Worm (Caenorhabditis elegans) whole organism, L4 larva: Measurements from ENCODE around the gene cpr-1.

Experiments
- F10B5.3 ChIP-seq: sonication (generic microtip); optimal IDR thresholded peaks from 2 replicates; lab custom pipeline; 2016; ENCODE audit warnings: mild to moderate bottlenecking, missing genetic modification characterization, missing compliant biosample characterization
- F37D6.2 ChIP-seq: sonication (generic microtip); optimal IDR thresholded peaks from 2 replicates; lab custom pipeline; 2016; ENCODE audit warnings: mild to moderate bottlenecking, missing genetic modification characterization, missing compliant biosample characterization
- R02D3.7 ChIP-seq: fragments of 150-350 bp; sonication (generic microtip); optimal IDR thresholded peaks from 3 replicates; lab custom pipeline; 2014; ENCODE audit warnings: missing biosample characterization, missing genetic modification characterization
- ZK337.2 ChIP-seq: fragments of 200-800 bp; sonication (Bioruptor generic); IDR thresholded peaks from 2 replicates; pipeline ENCODE4 v1.3.6; 2022; ENCODE audit warnings: missing genetic modification reagents, missing genetic modification characterization, missing compliant biosample characterization
- ceh-62 ChIP-seq: sonication (generic microtip); optimal IDR thresholded peaks from 2 replicates; lab custom pipeline; 2017; ENCODE audit warnings: missing biosample characterization, missing genetic modification characterization
- ces-1 ChIP-seq: fragments of 150-350 bp; sonication (generic microtip); optimal IDR thresholded peaks from 4 replicates; lab custom pipeline; 2014; ENCODE audit warnings: missing biosample characterization, missing genetic modification reagents, missing genetic modification characterization
- ctbp-1 ChIP-seq: fragments of 200-800 bp; sonication (Bioruptor generic); IDR thresholded peaks from 2 replicates; pipeline ENCODE4 v1.3.6; 2022; ENCODE audit warnings: missing genetic modification reagents, missing genetic modification characterization, missing compliant biosample characterization
- daf-12 ChIP-seq: fragments of 150-350 bp; optimal IDR thresholded peaks from 2 replicates; lab custom pipeline; 2014; ENCODE audit warnings: missing biosample characterization, missing genetic modification reagents, missing genetic modification characterization
- daf-16 ChIP-seq, 3 experiments: sonication (generic microtip); optimal IDR thresholded peaks; 2 replicates each; lab custom pipeline; 2016 to 2017; ENCODE audit warnings: missing genetic modification characterization in 3 of 3, missing genetic modification reagents in 3 of 3, mild to moderate bottlenecking in 2 of 3, missing compliant biosample characterization in 2 of 3, missing biosample characterization in 1 of 3, moderate library complexity in 1 of 3
- daf-19 ChIP-seq: fragments of 200-800 bp; sonication (Bioruptor generic); conservative IDR thresholded peaks from 2 replicates; pipeline ENCODE4 v1.3.6; 2022; ENCODE audit warnings: missing genetic modification characterization, missing compliant biosample characterization
- daf-8 ChIP-seq: fragments of 200-800 bp; sonication (Bioruptor generic); IDR thresholded peaks from 2 replicates; pipeline ENCODE4 v1.3.6; 2022; ENCODE audit warnings: missing genetic modification characterization, missing compliant biosample characterization
- dmd-6 ChIP-seq: fragments of 200-800 bp; sonication (Bioruptor generic); IDR thresholded peaks from 2 replicates; pipeline ENCODE4 v1.3.6; 2022; ENCODE audit warnings: missing genetic modification reagents, missing genetic modification characterization, missing compliant biosample characterization
- duxl-1 ChIP-seq: sonication (generic microtip); optimal IDR thresholded peaks from 2 replicates; lab custom pipeline; 2016; ENCODE audit warnings: mild to moderate bottlenecking, missing genetic modification characterization, moderate library complexity, missing compliant biosample characterization; ENCODE audit not compliant: poor library complexity
- dve-1 ChIP-seq: sonication (generic microtip); optimal IDR thresholded peaks from 2 replicates; lab custom pipeline; 2017; ENCODE audit warnings: antibody characterized with exemption, mild to moderate bottlenecking, missing genetic modification characterization, missing compliant biosample characterization; ENCODE audit not compliant: insufficient read depth
- egl-27 ChIP-seq: sonication (generic microtip); optimal IDR thresholded peaks from 3 replicates; lab custom pipeline; 2017; ENCODE audit warnings: missing biosample characterization, missing genetic modification reagents, missing genetic modification characterization
- fkh-10 ChIP-seq: fragments of 150-350 bp; optimal IDR thresholded peaks from 2 replicates; lab custom pipeline; 2014; ENCODE audit warnings: missing biosample characterization, missing genetic modification reagents, missing genetic modification characterization
- fos-1 ChIP-seq: fragments of 150-350 bp; optimal IDR thresholded peaks from 2 replicates; lab custom pipeline; 2014; ENCODE audit warnings: missing biosample characterization, missing genetic modification characterization
- hif-1 ChIP-seq, 2 experiments: sonication (generic microtip); optimal IDR thresholded peaks; 2 replicates each; lab custom pipeline; 2016 to 2017; ENCODE audit warnings: missing compliant biosample characterization in 2 of 2, missing genetic modification characterization in 2 of 2, missing genetic modification reagents in 2 of 2, missing genotype in 2 of 2, mild to moderate bottlenecking in 1 of 2
- hlh-30 ChIP-seq: sonication (generic microtip); optimal IDR thresholded peaks from 2 replicates; lab custom pipeline; 2017; ENCODE audit warnings: antibody characterized with exemption, mild to moderate bottlenecking, missing genetic modification characterization, missing compliant biosample characterization; ENCODE audit not compliant: insufficient read depth
- hmg-1.1 ChIP-seq: fragments of 200-800 bp; sonication (Bioruptor generic); IDR thresholded peaks from 2 replicates; pipeline ENCODE4 v1.3.6; 2022; ENCODE audit warnings: missing genetic modification reagents, missing genetic modification characterization, missing compliant biosample characterization
- jun-1 ChIP-seq: fragments of 150-350 bp; optimal IDR thresholded peaks from 2 replicates; lab custom pipeline; 2014; ENCODE audit warnings: missing biosample characterization, missing genetic modification reagents, missing genetic modification characterization
- lin-1 ChIP-seq: fragments of 200-800 bp; sonication (Bioruptor generic); IDR thresholded peaks from 2 replicates; pipeline ENCODE4 v1.3.6; 2022; ENCODE audit warnings: missing genetic modification reagents, missing genetic modification characterization, missing compliant biosample characterization
- lin-15B ChIP-seq: fragments of 150-350 bp; sonication (generic microtip); optimal IDR thresholded peaks from 3 replicates; lab custom pipeline; 2014; ENCODE audit warnings: missing biosample characterization, missing genetic modification characterization
- lin-29 ChIP-seq: fragments of 200-800 bp; sonication (Bioruptor generic); IDR thresholded peaks from 2 replicates; pipeline ENCODE4 v1.3.6; 2022; ENCODE audit warnings: missing genetic modification reagents, missing genetic modification characterization, missing compliant biosample characterization
- lsy-2 ChIP-seq, 2 experiments: fragments of 150-350 bp in 1 of 2; sonication (generic microtip) in 1 of 2; optimal IDR thresholded peaks; 2 replicates each; lab custom pipeline; 2014 to 2017; ENCODE audit warnings: missing biosample characterization in 2 of 2, missing genetic modification characterization in 2 of 2
- madf-9 ChIP-seq: fragments of 200-800 bp; sonication (Bioruptor generic); conservative IDR thresholded peaks from 2 replicates; pipeline ENCODE4 v1.3.6; 2022; ENCODE audit warnings: missing genetic modification reagents, missing genetic modification characterization, missing compliant biosample characterization
- mes-2 ChIP-seq: sonication (generic microtip); optimal IDR thresholded peaks from 2 replicates; lab custom pipeline; 2016; ENCODE audit warnings: missing genotype, mild to moderate bottlenecking, missing genetic modification characterization, missing compliant biosample characterization; ENCODE audit not compliant: poor library complexity, severe bottlenecking
- mxl-2 ChIP-seq: fragments of 200-800 bp; sonication (Bioruptor generic); conservative IDR thresholded peaks from 2 replicates; pipeline ENCODE4 v1.3.6; 2022; ENCODE audit warnings: missing genetic modification reagents, missing genetic modification characterization, missing compliant biosample characterization
- nhr-237 ChIP-seq: sonication (generic microtip); optimal IDR thresholded peaks from 2 replicates; lab custom pipeline; 2017; ENCODE audit warnings: missing biosample characterization, missing genetic modification characterization
- nhr-25 ChIP-seq: sonication (generic microtip); optimal IDR thresholded peaks from 2 replicates; lab custom pipeline; 2017; ENCODE audit warnings: missing genetic modification characterization, mild to moderate bottlenecking, missing compliant biosample characterization, antibody characterized with exemption, moderate library complexity, borderline replicate concordance; ENCODE audit not compliant: insufficient read depth
- nhr-28 ChIP-seq: fragments of 150-350 bp; optimal IDR thresholded peaks from 2 replicates; lab custom pipeline; 2014; ENCODE audit warnings: missing biosample characterization, missing genetic modification characterization
- nhr-6 ChIP-seq: fragments of 150-350 bp; optimal IDR thresholded peaks from 2 replicates; lab custom pipeline; 2014; ENCODE audit warnings: missing biosample characterization, missing genetic modification characterization
- nhr-76 ChIP-seq: fragments of 150-350 bp; optimal IDR thresholded peaks from 2 replicates; lab custom pipeline; 2014; ENCODE audit warnings: missing biosample characterization, missing genetic modification characterization
- pha-4 ChIP-seq, 2 experiments: fragments of 150-350 bp in 1 of 2; fragments of 200-800 bp in 1 of 2; sonication (Bioruptor generic) in 1 of 2; IDR thresholded peaks in 1 of 2; optimal IDR thresholded peaks in 1 of 2; 2 replicates each; pipeline versions ENCODE4 v1.3.6 to Lab custom; 2014 to 2022; ENCODE audit warnings: missing genetic modification characterization in 2 of 2, missing genetic modification reagents in 2 of 2, missing biosample characterization in 1 of 2, missing compliant biosample characterization in 1 of 2
- php-3 ChIP-seq: fragments of 200-800 bp; sonication (Bioruptor generic); IDR thresholded peaks from 2 replicates; pipeline ENCODE4 v1.3.6; 2022; ENCODE audit warnings: missing genetic modification reagents, missing genetic modification characterization, missing compliant biosample characterization
- rbr-2 ChIP-seq: sonication (generic microtip); optimal IDR thresholded peaks from 2 replicates; lab custom pipeline; 2016; ENCODE audit warnings: missing genotype, missing genetic modification characterization, missing compliant biosample characterization
- sdz-12 ChIP-seq: fragments of 200-800 bp; sonication (Bioruptor generic); optimal IDR thresholded peaks from 2 replicates; lab custom pipeline; 2018; ENCODE audit warnings: mild to moderate bottlenecking, missing genetic modification characterization, missing compliant biosample characterization
- snpc-1.2 ChIP-seq: fragments of 200-800 bp; sonication (Bioruptor generic); IDR thresholded peaks from 2 replicates; pipeline ENCODE4 v1.3.6; 2022; ENCODE audit warnings: missing genetic modification reagents, missing genetic modification characterization, missing compliant biosample characterization
- snpc-4 ChIP-seq: fragments of 150-350 bp; optimal IDR thresholded peaks from 2 replicates; lab custom pipeline; 2014; ENCODE audit warnings: missing biosample characterization, missing genetic modification characterization
- spr-3 ChIP-seq: fragments of 200-800 bp; sonication (Bioruptor generic); optimal IDR thresholded peaks from 2 replicates; lab custom pipeline; 2018; ENCODE audit warnings: mild to moderate bottlenecking, missing genetic modification characterization, missing compliant biosample characterization
- tag-97 ChIP-seq: fragments of 200-800 bp; sonication (Bioruptor generic); IDR thresholded peaks from 2 replicates; pipeline ENCODE4 v1.3.6; 2022; ENCODE audit warnings: missing genetic modification characterization, missing compliant biosample characterization
- zfp-2 ChIP-seq: sonication (generic microtip); optimal IDR thresholded peaks from 2 replicates; lab custom pipeline; 2016; ENCODE audit warnings: mild to moderate bottlenecking, missing genetic modification characterization, missing compliant biosample characterization
- zfp-3 ChIP-seq: fragments of 200-800 bp; sonication (Bioruptor generic); conservative IDR thresholded peaks from 2 replicates; pipeline ENCODE4 v1.3.6; 2022; ENCODE audit warnings: missing genetic modification reagents, missing genetic modification characterization, missing compliant biosample characterization
- zip-11 ChIP-seq: fragments of 200-800 bp; sonication (Bioruptor generic); IDR thresholded peaks from 2 replicates; pipeline ENCODE4 v1.3.6; 2022; ENCODE audit warnings: missing genetic modification characterization, missing compliant biosample characterization
- zip-2 ChIP-seq: fragments of 150-350 bp; optimal IDR thresholded peaks from 2 replicates; lab custom pipeline; 2014; ENCODE audit warnings: missing biosample characterization, missing genetic modification characterization
- ztf-7 ChIP-seq: fragments of 150-350 bp; optimal IDR thresholded peaks from 2 replicates; lab custom pipeline; 2014; ENCODE audit warnings: missing biosample characterization, missing genetic modification characterization

The cpr-1 gene

DNA sequence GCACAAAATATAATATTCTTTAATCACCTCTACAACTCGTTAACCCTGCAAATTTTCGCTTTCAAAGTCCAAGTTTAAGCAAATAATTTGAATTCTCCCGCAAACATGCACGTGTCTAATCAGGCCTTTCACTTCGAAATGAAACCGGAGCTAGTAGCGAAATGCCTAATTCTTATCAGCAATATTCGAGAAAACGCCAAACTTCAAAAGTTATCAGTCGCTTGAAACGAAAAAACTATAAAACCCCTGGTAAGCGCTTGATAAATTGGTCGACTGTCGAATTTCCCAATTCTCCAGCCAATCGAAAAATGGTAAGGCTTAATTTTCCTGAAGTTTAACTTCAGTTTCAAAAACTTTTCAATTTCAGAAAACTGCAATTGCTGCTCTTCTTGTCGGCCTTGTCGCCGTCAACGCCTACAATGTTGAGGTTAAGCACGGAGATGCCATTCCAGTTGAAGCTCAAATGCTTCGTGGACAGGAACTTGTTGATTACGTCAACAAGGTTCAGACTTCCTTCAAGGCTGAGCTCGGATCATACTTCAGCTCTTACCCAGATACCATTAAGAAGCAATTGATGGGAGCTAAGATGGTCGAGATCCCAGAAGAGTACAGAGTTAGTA is 27.6 kb downstream of the cpr-1 start, which contains the start of gene cpr-9 (continued):
- no peak for TF ChIP-seq egl-27 (tag; lab: Kevin White, UChicago)
- TF ChIP-seq nhr-28 (tag; lab: Kevin White, UChicago), result peak; percentile 55
- no peak for TF ChIP-seq pha-4 (GFP tag; IDR thresholded peaks at IDR 0.05; lab: Robert Waterston, UW)
- no peak for TF ChIP-seq pha-4 (tag; optimal IDR thresholded peaks at IDR 0.05; lab: Kevin White, UChicago)
- peak; percentile 28 for TF ChIP-seq nhr-6

DNA sequence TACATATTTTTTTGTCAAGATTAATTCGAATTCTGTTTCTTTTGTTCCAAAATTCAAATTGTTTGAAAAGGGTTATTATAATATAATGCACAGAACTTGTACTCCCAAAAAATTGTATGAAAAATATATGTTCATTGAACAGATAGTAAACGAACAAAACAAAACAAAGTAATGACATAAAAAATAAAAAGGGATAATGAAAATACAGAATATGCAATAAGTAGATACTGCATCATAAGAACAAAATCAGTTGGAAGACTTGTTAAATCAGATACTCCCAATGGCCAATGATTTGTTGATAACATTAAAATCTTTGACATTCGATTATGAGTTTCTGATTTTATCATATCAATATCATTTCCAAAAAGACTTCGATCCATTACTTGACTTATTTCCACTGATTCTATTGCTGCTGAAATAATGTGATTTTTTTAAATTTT is 29.2 kb downstream of the cpr-1 start:
- no peak for TF ChIP-seq daf-12 (tag; lab: Kevin White, UChicago)
- no peak for TF ChIP-seq tag-97 (GFP tag; lab: Robert Waterston, UW)
- TF ChIP-seq zip-2 (tag; lab: Kevin White, UChicago), result no peak
- no peak for TF ChIP-seq daf-16 (GFP tag; optimal IDR thresholded peaks at IDR 0.05; lab: Kevin White, UChicago)
- peak; percentile 53 for TF ChIP-seq daf-16 (tag; optimal IDR thresholded peaks at IDR 0.05; lab: Kevin White, UChicago)
- TF ChIP-seq nhr-25 (tag; lab: Kevin White, UChicago), result no peak
- TF ChIP-seq hmg-1.1 (GFP tag; lab: Robert Waterston, UW), result no peak
- TF ChIP-seq nhr-28 (tag; lab: Kevin White, UChicago), result no peak
- no peak for TF ChIP-seq zip-11
- no peak for TF ChIP-seq ZK337.2
- no peak for TF ChIP-seq zfp-2 (tag; lab: Kevin White, UChicago)
- TF ChIP-seq ztf-7 (tag; lab: Kevin White, UChicago), result no peak
- TF ChIP-seq daf-8 (GFP tag; lab: Robert Waterston, UW), result no peak
- TF ChIP-seq egl-27 (tag; lab: Kevin White, UChicago), result no peak
- no peak for TF ChIP-seq lin-15B (tag; lab: Kevin White, UChicago)
- TF ChIP-seq dve-1 (tag; lab: Kevin White, UChicago), result peak; percentile 39
- no peak for TF ChIP-seq lin-29 (GFP tag; lab: Robert Waterston, UW)
- TF ChIP-seq php-3 (GFP tag; lab: Robert Waterston, UW), result 0 out of 2 replicates have a peak, but pooled peaks have one; percentile 17
- TF ChIP-seq F37D6.2 (tag; lab: Kevin White, UChicago), result no peak
- no peak for TF ChIP-seq nhr-6
- TF ChIP-seq nhr-76 (tag; lab: Kevin White, UChicago), result no peak
- no peak for TF ChIP-seq lin-1 (GFP tag; lab: Robert Waterston, UW)
- no peak for TF ChIP-seq snpc-4 (tag; lab: Kevin White, UChicago)
- peak; percentile 37 for TF ChIP-seq dmd-6 (GFP tag; lab: Robert Waterston, UW)
- TF ChIP-seq daf-19 (GFP tag; lab: Robert Waterston, UW), result no peak
- TF ChIP-seq rbr-2 (tag; lab: Kevin White, UChicago), result no peak
- no peak for TF ChIP-seq sdz-12
- no peak for TF ChIP-seq fkh-10 (GFP tag; lab: Kevin White, UChicago)
- TF ChIP-seq duxl-1 (tag; lab: Kevin White, UChicago), result no peak
- no peak for TF ChIP-seq snpc-1.2 (GFP tag; lab: Robert Waterston, UW)
- no peak for TF ChIP-seq ces-1 (GFP tag; lab: Kevin White, UChicago)
- no peak for TF ChIP-seq F10B5.3 (tag; lab: Kevin White, UChicago)
- no peak for TF ChIP-seq hlh-30 (tag; lab: Kevin White, UChicago)
- no peak for TF ChIP-seq ctbp-1 (GFP tag; lab: Robert Waterston, UW)
- TF ChIP-seq madf-9, result no peak
- TF ChIP-seq R02D3.7 (tag; lab: Kevin White, UChicago), result peak; percentile 32
- TF ChIP-seq lsy-2 (tag; optimal IDR thresholded peaks at IDR 0.05; lab: Kevin White, UChicago), result peak in 1 of 2 experiments; percentile 16
- TF ChIP-seq zfp-3 (GFP tag; lab: Robert Waterston, UW), result peak; percentile 99
- peak; percentile 55 for TF ChIP-seq fos-1 (tag; lab: Kevin White, UChicago)
- no peak for TF ChIP-seq nhr-237
- no peak for TF ChIP-seq spr-3 (GFP tag; lab: Kevin White, UChicago)
- no peak for TF ChIP-seq mxl-2 (GFP tag; lab: Robert Waterston, UW)
- no peak for TF ChIP-seq mes-2 (tag; lab: Kevin White, UChicago)
- TF ChIP-seq hif-1 (tag; optimal IDR thresholded peaks at IDR 0.05; lab: Kevin White, UChicago), result no peak
- no peak for TF ChIP-seq jun-1
- no peak for TF ChIP-seq ceh-62 (tag; lab: Kevin White, UChicago)
